Worm (Caenorhabditis elegans) whole organism, L2 larva: ENCODE results near the gene K09H11.15.

Experiments
- F13H6.1 ChIP-seq: sonication (generic microtip); optimal IDR thresholded peaks from 2 replicates; lab custom pipeline; 2016; ENCODE audit warnings: missing genetic modification characterization, missing compliant biosample characterization
- R02D3.7 ChIP-seq: fragments of 150-350 bp; optimal IDR thresholded peaks from 2 replicates; lab custom pipeline; 2014; ENCODE audit warnings: missing biosample characterization, missing genetic modification characterization
- Y55F3AM.14 ChIP-seq: fragments of 200-800 bp; sonication (Bioruptor generic); optimal IDR thresholded peaks from 2 replicates; lab custom pipeline; 2018; ENCODE audit warnings: mild to moderate bottlenecking, missing genetic modification characterization, missing compliant biosample characterization
- ama-1 ChIP-seq: fragments of 150-350 bp; optimal IDR thresholded peaks from 2 replicates; lab custom pipeline; 2018; ENCODE audit warnings: inconsistent platforms
- blmp-1 ChIP-seq: sonication (generic microtip); optimal IDR thresholded peaks from 2 replicates; lab custom pipeline; 2017; ENCODE audit warnings: missing genetic modification characterization, mild to moderate bottlenecking, missing compliant biosample characterization, antibody characterized with exemption, moderate library complexity; ENCODE audit not compliant: insufficient read depth
- ceh-16 ChIP-seq: fragments of 150-350 bp; optimal IDR thresholded peaks from 2 replicates; lab custom pipeline; 2014; ENCODE audit warnings: missing biosample characterization, missing genetic modification characterization
- ceh-82 ChIP-seq: fragments of 150-350 bp; optimal IDR thresholded peaks from 2 replicates; lab custom pipeline; 2014; ENCODE audit warnings: missing biosample characterization, missing genetic modification characterization
- crh-2 ChIP-seq: sonication (generic microtip); optimal IDR thresholded peaks from 2 replicates; lab custom pipeline; 2017; ENCODE audit warnings: missing biosample characterization, missing genetic modification characterization
- dmd-4 ChIP-seq: sonication (generic microtip); optimal IDR thresholded peaks from 2 replicates; lab custom pipeline; 2017; ENCODE audit warnings: missing biosample characterization, missing genetic modification characterization
- egl-27 ChIP-seq: sonication (generic microtip); optimal IDR thresholded peaks from 3 replicates; lab custom pipeline; 2017; ENCODE audit warnings: missing biosample characterization, missing genetic modification reagents, missing genetic modification characterization
- elt-1 ChIP-seq: fragments of 150-350 bp; optimal IDR thresholded peaks from 2 replicates; lab custom pipeline; 2014; ENCODE audit warnings: missing biosample characterization, missing genetic modification characterization
- elt-3 ChIP-seq: sonication (generic microtip); optimal IDR thresholded peaks from 2 replicates; lab custom pipeline; 2017; ENCODE audit warnings: missing biosample characterization, missing genetic modification characterization
- fos-1 ChIP-seq: fragments of 150-350 bp; optimal IDR thresholded peaks from 2 replicates; lab custom pipeline; 2014; ENCODE audit warnings: missing biosample characterization, missing genetic modification characterization
- gmeb-1 ChIP-seq: fragments of 150-350 bp; optimal IDR thresholded peaks from 2 replicates; lab custom pipeline; 2014; ENCODE audit warnings: missing biosample characterization, missing genetic modification characterization
- lin-11 ChIP-seq: fragments of 150-350 bp; sonication (generic microtip); optimal IDR thresholded peaks from 2 replicates; lab custom pipeline; 2014; ENCODE audit warnings: missing biosample characterization, missing genetic modification characterization, inconsistent platforms, mixed read lengths
- lin-13 ChIP-seq: fragments of 150-350 bp; optimal IDR thresholded peaks from 2 replicates; lab custom pipeline; 2014; ENCODE audit warnings: missing biosample characterization, missing genetic modification reagents, missing genetic modification characterization
- lsy-2 ChIP-seq, 2 experiments: fragments of 150-350 bp in 1 of 2; sonication (generic microtip) in 1 of 2; optimal IDR thresholded peaks; 2 replicates each; lab custom pipeline; 2014 to 2017; ENCODE audit warnings: missing biosample characterization in 2 of 2, missing genetic modification characterization in 2 of 2
- mab-5 ChIP-seq: fragments of 150-350 bp; optimal IDR thresholded peaks from 2 replicates; lab custom pipeline; 2014; ENCODE audit warnings: missing biosample characterization, missing genetic modification characterization
- mbf-1 ChIP-seq: sonication (generic microtip); optimal IDR thresholded peaks from 2 replicates; lab custom pipeline; 2017; ENCODE audit warnings: missing biosample characterization, missing genetic modification characterization
- mdl-1 ChIP-seq, 2 experiments: fragments of 150-350 bp in 1 of 2; sonication (generic microtip) in 1 of 2; optimal IDR thresholded peaks; 2 replicates each; lab custom pipeline; 2017; ENCODE audit warnings: missing biosample characterization in 2 of 2, missing genetic modification characterization in 2 of 2
- nhr-10 ChIP-seq: sonication (generic microtip); optimal IDR thresholded peaks from 2 replicates; lab custom pipeline; 2017; ENCODE audit warnings: missing biosample characterization, missing genetic modification characterization
- nhr-11 ChIP-seq: fragments of 150-350 bp; optimal IDR thresholded peaks from 2 replicates; lab custom pipeline; 2014; ENCODE audit warnings: missing biosample characterization, missing genetic modification characterization
- nhr-12 ChIP-seq: fragments of 150-350 bp; optimal IDR thresholded peaks from 2 replicates; lab custom pipeline; 2014; ENCODE audit warnings: missing biosample characterization, missing genetic modification characterization
- nhr-129 ChIP-seq: fragments of 150-350 bp; optimal IDR thresholded peaks from 2 replicates; lab custom pipeline; 2014; ENCODE audit warnings: missing biosample characterization, missing genetic modification characterization
- nhr-237 ChIP-seq: fragments of 150-350 bp; optimal IDR thresholded peaks from 2 replicates; lab custom pipeline; 2014; ENCODE audit warnings: missing biosample characterization, missing genetic modification characterization
- nhr-25 ChIP-seq: fragments of 150-350 bp; sonication (generic microtip); optimal IDR thresholded peaks from 3 replicates; lab custom pipeline; 2014; ENCODE audit warnings: missing biosample characterization, missing genetic modification characterization
- nhr-77 ChIP-seq: fragments of 150-350 bp; optimal IDR thresholded peaks from 2 replicates; lab custom pipeline; 2014; ENCODE audit warnings: missing biosample characterization, missing genetic modification characterization
- peb-1 ChIP-seq: fragments of 150-350 bp; optimal IDR thresholded peaks from 2 replicates; lab custom pipeline; 2014; ENCODE audit warnings: missing biosample characterization, missing genetic modification characterization
- sem-4 ChIP-seq: fragments of 150-350 bp; optimal IDR thresholded peaks from 2 replicates; lab custom pipeline; 2014; ENCODE audit warnings: missing biosample characterization, missing genetic modification reagents, missing genetic modification characterization
- skn-1 ChIP-seq: sonication (generic microtip); optimal IDR thresholded peaks from 2 replicates; lab custom pipeline; 2017; ENCODE audit warnings: missing biosample characterization, missing genetic modification characterization
- sma-3 ChIP-seq: sonication (generic microtip); optimal IDR thresholded peaks from 2 replicates; lab custom pipeline; 2016; ENCODE audit warnings: missing genetic modification reagents, missing genetic modification characterization, missing compliant biosample characterization
- sma-9 ChIP-seq, 2 experiments: fragments of 150-350 bp in 1 of 2; sonication (generic microtip) in 1 of 2; optimal IDR thresholded peaks; 2 replicates each; lab custom pipeline; 2014 to 2016; ENCODE audit warnings: missing genetic modification characterization in 2 of 2, mild to moderate bottlenecking in 1 of 2, missing biosample characterization in 1 of 2, missing compliant biosample characterization in 1 of 2, missing genetic modification reagents in 1 of 2, moderate library complexity in 1 of 2
- snpc-4 ChIP-seq: fragments of 150-350 bp; optimal IDR thresholded peaks from 2 replicates; lab custom pipeline; 2014; ENCODE audit warnings: missing biosample characterization, missing genetic modification characterization
- unc-39 ChIP-seq: fragments of 150-350 bp; optimal IDR thresholded peaks from 2 replicates; lab custom pipeline; 2014; ENCODE audit warnings: missing biosample characterization, missing genetic modification characterization
- unc-55 ChIP-seq: fragments of 150-350 bp; sonication (generic microtip); optimal IDR thresholded peaks from 3 replicates; lab custom pipeline; 2014; ENCODE audit warnings: missing biosample characterization, missing genetic modification reagents, missing genetic modification characterization
- unc-62 ChIP-seq: fragments of 150-350 bp; optimal IDR thresholded peaks from 2 replicates; lab custom pipeline; 2014; ENCODE audit warnings: missing biosample characterization, missing genetic modification reagents, missing genetic modification characterization
- zag-1 ChIP-seq: fragments of 150-350 bp; optimal IDR thresholded peaks from 2 replicates; lab custom pipeline; 2014; ENCODE audit warnings: missing biosample characterization, missing genetic modification characterization
- ztf-1 ChIP-seq: fragments of 200-800 bp; sonication (Bioruptor generic); conservative IDR thresholded peaks from 2 replicates; pipeline ENCODE4 v1.3.6; 2022; ENCODE audit warnings: missing genetic modification characterization, missing compliant biosample characterization
- ztf-11 ChIP-seq: sonication (generic microtip); optimal IDR thresholded peaks from 2 replicates; lab custom pipeline; 2017; ENCODE audit warnings: missing biosample characterization, missing genetic modification characterization
- ztf-4 ChIP-seq: fragments of 150-350 bp; optimal IDR thresholded peaks from 2 replicates; lab custom pipeline; 2014; ENCODE audit warnings: missing biosample characterization, missing genetic modification characterization

The K09H11.15 gene

DNA sequence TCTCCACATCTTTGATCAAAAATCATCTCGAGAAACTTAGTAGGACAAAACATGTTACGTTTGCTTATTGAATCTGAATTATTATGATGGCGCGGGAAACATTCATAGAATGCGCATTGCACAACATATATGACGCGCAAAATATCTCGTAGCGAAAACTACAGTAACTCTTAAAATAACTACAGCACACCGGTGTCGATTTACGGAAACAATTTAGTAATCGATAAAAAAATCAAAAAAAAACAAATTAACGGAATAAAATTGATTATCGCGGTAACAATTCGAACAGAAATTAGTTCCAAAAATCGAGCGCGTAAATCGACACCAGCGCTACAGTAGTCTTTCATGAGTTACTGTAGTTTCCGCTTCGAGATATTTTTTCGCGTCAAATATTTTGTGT is 8.6 kb downstream of the K09H11.15 start:
- TF ChIP-seq nhr-129 (tag; lab: Kevin White, UChicago) (no peak), lsy-2 (tag; optimal IDR thresholded peaks at IDR 0.05; lab: Kevin White, UChicago) (no peak), ceh-82 (no peak), unc-62 (GFP tag; lab: Kevin White, UChicago) (no peak), ztf-11 (no peak), peb-1 (tag; lab: Kevin White, UChicago) (no peak), elt-1 (tag; lab: Kevin White, UChicago) (no peak), mab-5 (tag; lab: Kevin White, UChicago) (no peak), elt-3 (tag; lab: Kevin White, UChicago) (no peak), ztf-4 (no peak), gmeb-1 (tag; lab: Kevin White, UChicago) (no peak), snpc-4 (no peak), unc-39 (tag; lab: Kevin White, UChicago) (no peak), sma-3 (GFP tag; lab: Kevin White, UChicago) (no peak), egl-27 (tag; lab: Kevin White, UChicago) (no peak), F13H6.1 (no peak), zag-1 (tag; lab: Kevin White, UChicago) (no peak), ama-1 (lab: Kevin White, UChicago) (no peak)
- TF ChIP-seq, all 48 proteins: peak for 0

- no peak for TF ChIP-seq fos-1 (tag; lab: Kevin White, UChicago)
- no peak for TF ChIP-seq sma-9 (GFP tag; optimal IDR thresholded peaks at IDR 0.05; lab: Kevin White, UChicago)
- no peak for TF ChIP-seq sma-9 (tag; optimal IDR thresholded peaks at IDR 0.05; lab: Kevin White, UChicago)
- TF ChIP-seq dmd-4 (tag; lab: Kevin White, UChicago): no peak
- TF ChIP-seq nhr-11 (tag; lab: Kevin White, UChicago): no peak
- no peak for TF ChIP-seq blmp-1
- TF ChIP-seq mbf-1 (tag; lab: Kevin White, UChicago): no peak
- TF ChIP-seq unc-39 (tag; lab: Kevin White, UChicago): no peak
- TF ChIP-seq elt-1 (tag; lab: Kevin White, UChicago): no peak
Measured at ce11 chrV:5717237-5717935, 13.3 kb downstream of the K09H11.15 start, which contains the start of gene rga-3. Gene rga-3 (plus strand): TSS chrV:5717885.

ce11 chrV:5716508-5716907 is 14.2 kb downstream of the K09H11.15 start, which contains the start of gene K09H11.9:
Gene K09H11.9 (minus strand): TSS chrV:5716608.
- no peak for TF ChIP-seq ceh-82
- no peak for TF ChIP-seq ceh-16
- no peak for TF ChIP-seq nhr-10 (tag; lab: Kevin White, UChicago)
- no peak for TF ChIP-seq nhr-12 (tag; lab: Kevin White, UChicago)
- no peak for TF ChIP-seq lin-13 (GFP tag; lab: Kevin White, UChicago)
- TF ChIP-seq skn-1 (tag; lab: Kevin White, UChicago): no peak
- no peak for TF ChIP-seq sma-9 (GFP tag; optimal IDR thresholded peaks at IDR 0.05; lab: Kevin White, UChicago)
- no peak for TF ChIP-seq sma-9 (tag; optimal IDR thresholded peaks at IDR 0.05; lab: Kevin White, UChicago)
- TF ChIP-seq ztf-11: no peak
- TF ChIP-seq ztf-4: no peak
- no peak for TF ChIP-seq nhr-129 (tag; lab: Kevin White, UChicago)
- TF ChIP-seq nhr-77: no peak
- TF ChIP-seq crh-2 (tag; lab: Kevin White, UChicago): no peak
- no peak for TF ChIP-seq fos-1 (tag; lab: Kevin White, UChicago)
- no peak for TF ChIP-seq unc-55
- TF ChIP-seq unc-62 (GFP tag; lab: Kevin White, UChicago): no peak
- TF ChIP-seq egl-27 (tag; lab: Kevin White, UChicago): no peak
- no peak for TF ChIP-seq nhr-25 (tag; lab: Kevin White, UChicago)
- TF ChIP-seq mbf-1 (tag; lab: Kevin White, UChicago): no peak
- TF ChIP-seq R02D3.7 (tag; lab: Kevin White, UChicago): no peak

DNA sequence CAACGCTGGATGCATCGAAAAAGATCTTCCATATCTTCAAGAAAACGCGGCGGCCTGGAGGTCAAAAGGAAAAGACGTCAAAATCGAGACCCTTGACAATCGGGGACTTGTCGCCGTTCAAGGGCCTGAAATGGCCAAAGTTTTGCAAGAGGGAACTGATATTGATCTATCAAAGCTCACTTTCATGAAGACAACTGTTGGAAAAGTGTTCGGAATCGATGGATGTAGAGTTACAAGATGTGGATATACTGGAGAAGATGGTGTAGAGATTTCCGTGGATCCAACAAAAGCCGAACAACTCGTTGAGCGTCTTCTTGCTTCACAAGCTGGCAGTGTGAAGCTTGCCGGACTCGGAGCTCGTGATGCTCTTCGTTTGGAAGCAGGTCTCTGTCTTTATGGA is 17.2 kb downstream of the K09H11.15 start:
- TF ChIP-seq mdl-1 (tag; optimal IDR thresholded peaks at IDR 0.05; lab: Kevin White, UChicago) (no peak), nhr-237 (tag; lab: Kevin White, UChicago) (no peak), skn-1 (tag; lab: Kevin White, UChicago) (no peak), lin-11 (tag; lab: Kevin White, UChicago) (no peak), dmd-4 (tag; lab: Kevin White, UChicago) (no peak), blmp-1 (no peak), nhr-77 (no peak), nhr-10 (tag; lab: Kevin White, UChicago) (no peak), sem-4 (no peak), elt-1 (tag; lab: Kevin White, UChicago) (no peak), nhr-129 (tag; lab: Kevin White, UChicago) (no peak), sma-3 (GFP tag; lab: Kevin White, UChicago) (no peak), ztf-1 (no peak), unc-55 (no peak), Y55F3AM.14 (GFP tag; lab: Kevin White, UChicago) (no peak)
